Fruit fly (Drosophila melanogaster): ENCODE measurements around the gene CG13837.

The CG13837 gene

DNA sequence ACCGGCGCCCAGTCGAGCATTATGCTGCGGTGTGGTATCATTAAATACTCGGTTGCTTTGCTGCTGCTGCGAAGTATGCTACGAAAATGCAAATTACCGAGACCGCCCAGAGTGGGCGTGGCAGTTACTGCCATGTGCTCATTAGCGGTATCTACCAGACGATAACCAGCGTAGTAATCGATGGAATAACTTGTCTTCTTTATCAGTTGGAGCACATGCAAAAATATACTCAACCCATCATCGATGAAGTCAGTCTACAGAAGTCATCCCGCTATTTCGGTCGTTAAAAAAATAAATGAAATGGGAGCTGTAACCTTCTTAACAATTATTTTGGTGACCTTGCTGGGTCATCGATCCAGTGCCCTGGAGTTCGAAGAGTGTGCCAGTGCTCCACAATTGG, at the start of gene CG13837:
Gene CG13837, plus strand, starts transcription at position 301 of the 400 bp plus-strand sequence.
- no peak for TF ChIP-seq noc (tag; optimal IDR thresholded peaks at IDR 0.05)

DNA sequence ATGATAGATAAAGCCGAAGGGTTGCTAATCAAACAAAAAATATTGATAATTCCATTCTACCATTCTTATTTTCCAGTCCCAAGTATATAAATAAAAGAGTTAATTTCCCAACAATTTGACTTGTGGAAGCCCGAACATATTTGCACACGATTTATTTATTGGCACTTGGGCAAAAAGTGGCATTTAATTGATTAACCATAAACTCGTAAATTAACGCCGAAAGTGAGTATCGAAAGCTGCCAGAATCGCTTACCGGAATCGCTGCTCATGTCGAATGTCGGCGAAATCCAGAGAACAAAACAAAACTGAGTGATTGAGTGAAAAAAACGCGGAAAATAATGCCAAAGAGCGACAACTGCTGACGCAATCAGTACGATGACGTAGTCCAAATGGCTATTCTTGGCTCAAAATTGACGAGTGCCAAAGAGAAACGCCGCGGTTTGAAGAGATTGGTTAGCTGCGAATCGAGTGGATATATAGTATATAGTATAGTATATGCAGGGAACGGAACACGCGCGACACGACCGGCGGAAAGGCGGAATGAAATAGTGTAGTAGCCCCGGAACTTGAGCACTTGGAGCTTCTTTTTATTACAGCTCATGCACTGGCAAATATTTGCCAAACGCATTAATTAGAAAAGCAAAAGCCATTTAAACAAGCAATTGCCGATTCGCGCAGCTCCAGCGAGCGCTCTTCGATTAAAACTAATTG, 45.7 kb upstream of the CG13837 start, which contains the start of gene Nha2:
Gene Nha2, minus strand, starts transcription at position 617 of the 711 bp plus-strand sequence.
- TF ChIP-seq noc (tag; optimal IDR thresholded peaks at IDR 0.05), result peak; percentile 69

DNA sequence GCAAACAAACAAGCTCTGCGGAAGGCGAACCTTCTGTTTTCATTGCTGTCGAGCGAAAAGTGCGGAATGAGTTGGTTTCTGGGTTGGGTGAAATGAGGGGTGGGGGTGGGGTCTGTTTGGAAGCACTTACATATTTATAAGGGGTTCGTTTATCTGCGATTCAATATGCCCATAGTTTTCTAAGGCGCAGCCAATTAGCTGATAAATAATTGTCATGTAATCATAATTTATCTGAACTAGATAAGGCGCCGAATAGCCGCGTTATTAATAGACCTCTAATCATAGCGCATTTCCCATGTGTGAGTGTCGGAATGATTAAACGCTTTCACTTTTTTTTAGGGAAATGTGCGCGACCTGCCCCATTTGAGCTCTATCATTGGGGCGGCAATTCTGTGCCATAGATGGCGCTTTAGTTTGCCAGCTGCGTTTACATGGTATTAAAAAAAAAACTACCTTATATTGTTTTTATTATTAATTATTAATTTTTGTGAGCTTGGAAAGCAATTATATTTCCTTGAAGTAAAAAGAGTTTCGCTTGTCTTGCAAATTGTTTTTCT, 45.1 kb upstream of the CG13837 start:
- no peak for TF ChIP-seq noc (tag; optimal IDR thresholded peaks at IDR 0.05)

DNA sequence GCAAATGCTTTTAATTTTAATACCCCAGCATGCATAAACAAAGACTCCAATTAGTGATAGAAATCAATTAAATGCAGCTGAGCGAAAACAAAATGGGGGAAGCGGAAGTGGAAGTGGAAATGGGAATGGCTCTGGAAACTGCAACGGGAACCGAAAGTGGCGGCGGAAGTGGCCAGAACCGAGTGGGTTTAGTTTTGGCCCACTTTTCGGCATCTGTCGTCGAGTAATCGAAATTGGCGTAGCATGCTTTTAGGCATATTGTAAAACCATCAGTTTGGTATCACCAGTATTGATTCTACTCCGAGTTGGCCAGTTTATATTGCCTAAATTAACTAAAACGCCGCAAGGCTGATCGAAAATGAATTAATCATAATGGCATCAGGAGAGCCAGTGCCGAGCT, 39.6 kb upstream of the CG13837 start:
- TF ChIP-seq noc (tag; optimal IDR thresholded peaks at IDR 0.05), result no peak

DNA sequence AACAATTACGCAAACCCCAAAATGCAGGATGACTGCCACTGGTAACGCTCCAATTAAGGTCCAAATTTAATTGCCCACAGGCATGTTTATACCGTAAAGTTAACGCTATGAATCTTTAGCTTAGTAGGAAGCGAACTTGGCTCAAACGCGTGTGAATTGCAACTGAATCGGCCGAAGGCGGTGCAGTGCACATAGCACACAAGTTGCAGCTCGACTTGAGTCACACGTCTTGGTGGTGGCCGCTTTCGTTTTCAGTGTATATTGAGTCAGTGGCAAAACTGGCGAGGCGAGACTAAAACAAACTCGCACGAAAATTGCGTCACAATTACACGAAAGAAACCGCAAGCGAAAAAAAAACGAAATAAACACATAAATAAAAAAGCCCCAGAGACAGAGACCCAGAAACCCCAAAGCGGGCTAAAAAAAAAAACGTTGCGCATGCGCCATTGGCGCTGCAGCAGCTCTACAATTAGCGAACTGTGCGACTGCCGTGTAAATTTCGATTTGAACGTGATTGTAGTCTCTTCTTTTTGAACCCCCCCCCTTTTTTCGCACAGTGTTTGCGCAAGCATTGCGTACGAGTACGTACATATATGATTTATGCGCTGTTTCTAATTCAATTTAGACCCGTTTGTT, 34.2 kb upstream of the CG13837 start:
- no peak for TF ChIP-seq noc (tag; optimal IDR thresholded peaks at IDR 0.05)

DNA sequence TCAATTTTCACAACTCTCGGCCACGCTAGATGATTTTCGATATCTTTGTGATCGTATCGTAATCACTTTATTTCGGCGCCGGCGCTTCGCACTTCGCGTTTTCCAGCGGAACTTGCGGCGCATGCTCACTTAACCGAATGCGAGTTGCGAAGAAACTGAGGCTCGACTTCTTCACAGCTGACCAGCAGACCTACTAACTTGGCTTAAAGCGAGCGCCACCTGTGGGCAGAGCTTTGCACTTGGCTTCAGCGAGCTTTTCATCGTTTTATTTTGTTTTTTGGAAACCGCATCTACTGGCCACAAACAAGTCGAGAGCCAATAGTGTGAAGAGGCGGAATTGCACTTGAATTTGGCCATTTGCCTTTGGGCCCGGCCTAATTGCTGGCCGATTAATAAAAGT, 33.4 kb upstream of the CG13837 start, which contains the start of gene CG34375:
Gene CG34375, minus strand, starts transcription at position 157 of the 400 bp plus-strand sequence.
- no peak for TF ChIP-seq noc (tag; optimal IDR thresholded peaks at IDR 0.05)

DNA sequence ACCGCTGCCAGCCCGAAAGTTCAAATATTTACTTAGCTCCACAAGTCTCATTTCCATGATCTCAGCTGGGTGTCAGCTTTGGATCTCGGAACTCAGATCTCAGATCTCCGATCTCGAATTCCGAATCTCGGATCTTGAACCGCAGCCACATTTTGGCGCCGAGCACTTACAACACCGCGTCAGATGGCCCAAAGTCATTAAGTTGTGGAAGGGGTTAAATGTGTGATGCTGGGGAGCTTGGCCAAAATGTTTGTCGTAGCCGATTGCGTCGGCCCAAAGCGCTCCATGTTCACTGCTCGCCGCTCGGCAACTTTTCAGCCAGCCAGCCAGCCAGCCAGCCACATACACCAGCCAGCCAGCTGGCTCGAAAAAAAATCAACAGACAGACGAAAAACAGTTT, 31.8 kb upstream of the CG13837 start, which contains the start of gene CG6688:
Gene CG6688, plus strand, starts transcription at position 396 of the 400 bp plus-strand sequence.
- TF ChIP-seq noc (tag; optimal IDR thresholded peaks at IDR 0.05), result no peak

DNA sequence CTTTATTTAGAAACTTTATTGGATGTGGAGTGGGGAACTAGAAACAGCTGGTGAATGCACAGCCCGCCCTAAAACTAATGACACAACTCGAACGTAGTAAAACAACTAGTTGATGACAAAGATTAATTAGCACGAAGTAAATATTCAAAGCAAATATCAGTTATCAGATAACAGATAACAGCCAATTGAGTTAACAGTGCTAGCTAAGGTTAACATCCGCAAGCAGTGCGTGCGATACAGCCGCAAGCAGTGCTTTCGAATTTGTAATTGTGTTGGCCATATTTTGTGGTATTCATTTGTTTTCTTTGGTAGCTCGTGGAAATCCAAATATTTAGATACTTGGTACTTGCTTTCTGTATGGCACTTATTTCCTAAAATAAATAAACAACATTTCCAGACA, 30.3 kb upstream of the CG13837 start:
- TF ChIP-seq noc (tag; optimal IDR thresholded peaks at IDR 0.05), result no peak

DNA sequence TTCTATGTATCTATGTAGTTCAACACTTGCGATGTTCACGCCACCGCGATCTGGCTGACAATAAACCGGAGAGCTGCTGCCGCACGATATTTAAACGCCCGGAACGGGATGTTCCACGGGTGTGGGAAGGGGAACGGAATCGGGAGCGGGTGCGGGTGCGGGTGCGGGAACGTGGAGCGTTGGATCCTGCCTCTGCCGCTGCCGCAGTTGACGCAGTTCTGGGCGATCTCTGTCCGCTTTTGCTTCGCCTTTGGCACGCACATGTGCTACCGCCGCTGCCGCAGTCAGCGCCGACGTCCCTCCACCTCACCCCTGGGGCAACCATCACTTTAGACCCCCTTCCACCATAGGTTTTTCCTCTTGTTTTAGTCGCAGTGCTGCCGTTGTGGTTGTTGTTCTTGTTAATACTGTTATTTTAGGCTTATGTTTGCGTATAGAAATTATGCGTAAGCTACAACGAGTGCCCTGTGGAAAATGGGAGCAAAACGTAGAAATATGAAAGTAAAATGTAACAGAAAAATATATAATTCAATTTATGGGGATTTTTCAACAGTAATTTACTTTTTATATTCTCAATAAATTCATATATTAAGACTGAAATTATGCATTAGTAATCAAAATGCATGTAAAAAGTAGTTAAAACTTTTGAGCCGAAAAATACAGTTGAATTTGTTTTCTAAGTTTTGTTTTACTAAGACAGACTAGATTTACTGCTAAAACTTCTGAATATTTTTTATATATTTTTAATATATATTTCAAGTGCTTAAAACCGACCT, 16.9 kb upstream of the CG13837 start, which contains the start of gene lmd:
Gene lmd, minus strand, starts transcription at position 62 of the 776 bp plus-strand sequence.
- TF ChIP-seq noc (tag; optimal IDR thresholded peaks at IDR 0.05), result no peak

DNA sequence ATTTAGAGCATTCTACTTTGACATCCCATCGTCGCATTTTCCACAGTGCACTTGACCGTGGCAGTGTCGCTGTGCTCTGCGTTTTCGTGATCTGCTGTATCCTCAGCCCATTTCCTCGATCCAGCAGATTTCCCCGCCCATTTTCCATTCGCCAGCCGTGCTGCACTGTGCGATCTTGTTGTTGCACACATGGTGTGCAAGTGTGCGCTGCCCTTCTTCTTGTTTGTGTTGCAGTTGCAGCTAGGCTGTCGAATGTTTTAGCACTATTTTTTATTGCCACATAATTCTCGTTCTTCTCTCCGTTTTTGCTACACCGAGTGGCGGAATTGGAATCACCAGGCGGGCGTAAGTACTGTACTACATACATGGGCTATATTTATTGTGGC, 16.4 kb upstream of the CG13837 start:
- no peak for TF ChIP-seq noc (tag; optimal IDR thresholded peaks at IDR 0.05)

DNA sequence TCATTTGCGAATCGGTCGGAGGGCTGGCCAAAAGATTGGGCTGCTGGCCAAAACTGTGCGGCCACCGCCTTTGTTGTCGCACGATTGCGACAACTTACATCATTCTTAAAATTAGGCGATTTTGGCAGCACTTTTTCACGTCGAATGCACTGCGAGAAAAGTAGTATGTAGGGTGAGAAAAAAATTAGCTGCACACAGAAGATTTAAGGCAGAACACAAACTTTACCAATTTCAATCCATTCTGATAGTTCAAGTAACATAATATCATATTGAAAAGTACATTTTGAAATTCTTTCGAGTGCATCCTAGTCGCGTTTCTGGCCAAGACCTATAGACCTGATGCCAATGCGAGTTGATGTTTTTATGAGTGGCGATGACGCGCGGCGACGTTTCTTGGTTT, 15.3 kb upstream of the CG13837 start:
- peak; percentile 13 for TF ChIP-seq noc (tag; optimal IDR thresholded peaks at IDR 0.05)

DNA sequence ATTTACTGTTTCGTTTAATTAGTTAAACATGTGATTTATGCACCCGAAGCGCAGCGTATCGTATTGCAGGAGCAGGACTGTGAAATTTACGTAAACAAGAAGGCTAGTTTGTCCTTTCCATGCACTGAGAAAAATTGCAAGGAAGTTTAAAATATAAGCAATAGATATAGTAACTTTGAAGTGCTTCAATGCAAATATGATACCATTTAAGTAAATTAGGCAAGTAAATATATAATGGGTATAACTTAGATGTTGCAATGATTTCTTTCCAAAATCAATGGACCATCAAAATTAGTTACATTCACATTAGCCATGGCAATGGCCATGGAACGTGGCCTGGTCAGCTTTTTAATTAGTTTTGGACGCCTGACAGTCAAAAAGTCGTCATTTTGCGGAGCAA, 12.9 kb upstream of the CG13837 start:
- no peak for TF ChIP-seq noc (tag; optimal IDR thresholded peaks at IDR 0.05)

DNA sequence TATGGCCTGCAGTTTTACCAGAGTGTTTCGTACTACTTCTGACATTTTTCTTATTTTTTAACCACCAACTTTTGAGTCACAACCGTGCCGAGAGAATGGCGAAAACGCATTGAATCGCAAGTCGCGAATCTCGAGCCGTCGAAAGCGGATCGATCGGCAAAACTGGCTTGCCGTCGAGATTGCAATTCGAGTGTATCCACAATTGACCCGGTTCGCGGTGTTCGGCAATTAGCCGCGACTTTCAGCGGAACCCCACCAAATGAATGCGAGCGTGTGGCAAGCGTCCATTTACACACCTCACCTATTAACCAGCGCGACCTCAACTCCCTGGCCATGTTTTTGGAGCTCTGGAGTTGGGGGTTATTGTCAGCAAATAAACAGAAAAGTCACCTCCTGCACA, 8.3 kb upstream of the CG13837 start, which contains the start of gene CG13833:
Gene CG13833, minus strand, starts transcription at position 101 of the 400 bp plus-strand sequence.
- no peak for TF ChIP-seq noc (tag; optimal IDR thresholded peaks at IDR 0.05)

DNA sequence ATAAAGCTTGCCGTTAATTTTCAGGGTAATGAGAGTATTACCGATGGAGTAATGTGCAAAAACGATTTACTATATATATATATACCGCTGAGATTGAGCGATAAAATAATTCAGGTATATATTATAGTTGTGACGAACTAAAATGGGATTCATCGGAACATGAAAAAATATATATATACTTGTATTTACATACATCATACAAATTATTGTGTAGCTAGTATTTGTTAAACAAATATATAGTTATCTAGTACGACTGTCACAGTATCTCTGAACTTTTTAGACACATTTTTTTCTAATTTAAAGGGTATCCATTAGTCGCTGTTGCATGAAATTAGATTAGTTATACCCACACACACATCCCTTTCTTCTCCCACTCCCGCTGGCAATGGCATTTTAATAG, 7.5 kb upstream of the CG13837 start:
- no peak for TF ChIP-seq noc (tag; optimal IDR thresholded peaks at IDR 0.05)

DNA sequence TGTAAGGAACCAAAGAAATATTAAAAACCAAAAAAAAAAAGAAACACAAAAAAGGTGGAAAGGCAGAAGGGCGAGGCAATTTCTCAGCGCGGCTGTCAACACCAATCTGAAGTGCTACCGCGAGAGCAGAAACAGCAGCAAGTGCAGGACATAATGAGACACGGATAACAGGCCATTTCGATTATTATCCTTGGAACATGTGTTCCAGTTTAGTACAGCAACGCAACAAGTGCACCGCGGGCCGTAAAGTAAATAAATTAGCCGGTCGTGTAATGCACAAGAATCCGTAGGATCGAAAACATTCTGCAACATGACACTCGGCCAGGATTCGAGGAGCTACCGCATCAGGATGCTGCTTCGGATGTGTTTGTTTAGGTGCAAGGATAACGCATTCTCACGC, 5.7 kb upstream of the CG13837 start:
- TF ChIP-seq noc (tag; optimal IDR thresholded peaks at IDR 0.05), result no peak

DNA sequence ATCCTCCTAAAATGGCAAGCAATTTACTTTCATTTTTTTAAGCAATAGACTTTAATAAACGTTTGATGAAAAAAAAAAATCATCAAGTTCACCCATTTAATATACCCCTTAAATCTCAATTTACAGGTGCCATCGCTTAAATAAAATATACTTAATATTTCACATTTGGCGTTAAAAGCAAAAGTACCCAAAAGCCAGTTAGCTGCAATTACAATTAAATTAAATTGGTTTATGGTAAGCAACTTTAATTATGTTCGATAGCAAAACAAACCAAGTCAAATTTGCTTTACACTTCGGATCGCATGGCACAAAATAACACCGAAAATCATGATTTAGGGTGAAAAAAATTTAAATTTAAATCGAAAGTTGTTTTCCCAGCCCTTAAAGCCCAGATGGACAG, 1.8 kb upstream of the CG13837 start, which contains the start of gene CG13838:
Gene CG13838, plus strand, starts transcription at position 301 of the 400 bp plus-strand sequence.
- TF ChIP-seq noc (tag; optimal IDR thresholded peaks at IDR 0.05), result no peak
